Worm (Caenorhabditis elegans) whole organism, L1 larva: ENCODE results near the gene ccdc-47.

ENCODE experiments used
- C04F5.9 ChIP-seq: sonication (generic microtip); optimal IDR thresholded peaks from 2 replicates; lab custom pipeline; 2016; ENCODE audit warnings: missing genetic modification characterization, missing compliant biosample characterization
- F16B12.6 ChIP-seq: fragments of 150-350 bp; optimal IDR thresholded peaks from 2 replicates; lab custom pipeline; 2014; ENCODE audit warnings: missing biosample characterization, missing genetic modification characterization
- Y116A8C.19 ChIP-seq: sonication (generic microtip); optimal IDR thresholded peaks from 2 replicates; lab custom pipeline; 2016; ENCODE audit warnings: missing compliant biosample characterization, missing genetic modification characterization, borderline replicate concordance
- aha-1 ChIP-seq: fragments of 150-350 bp; optimal IDR thresholded peaks from 2 replicates; lab custom pipeline; 2014; ENCODE audit warnings: missing biosample characterization, missing genetic modification characterization
- alr-1 ChIP-seq: fragments of 200-800 bp; sonication (Bioruptor generic); optimal IDR thresholded peaks from 2 replicates; lab custom pipeline; 2018; ENCODE audit warnings: borderline replicate concordance, mild to moderate bottlenecking, missing genetic modification characterization, missing compliant biosample characterization
- blmp-1 ChIP-seq: fragments of 150-350 bp; optimal IDR thresholded peaks from 2 replicates; lab custom pipeline; 2014; ENCODE audit warnings: missing biosample characterization, missing genetic modification characterization
- ceh-82 ChIP-seq, 3 experiments: fragments of 150-350 bp in 1 of 3; sonication (generic microtip) in 2 of 3; optimal IDR thresholded peaks; 2 replicates each; lab custom pipeline; 2014 to 2017; ENCODE audit warnings: missing biosample characterization in 3 of 3, missing genetic modification characterization in 3 of 3
- ceh-88 ChIP-seq: fragments of 200-800 bp; sonication (Bioruptor generic); IDR thresholded peaks from 2 replicates; pipeline ENCODE4 v1.3.6; 2022; ENCODE audit warnings: missing genetic modification characterization, missing compliant biosample characterization
- dpl-1 ChIP-seq, 3 experiments: fragments of 150-350 bp in 2 of 3; sonication (generic microtip) in 1 of 3; optimal IDR thresholded peaks; 2 replicates each; lab custom pipeline; 2014 to 2017; ENCODE audit warnings: missing biosample characterization in 3 of 3, missing genetic modification characterization in 3 of 3, missing genetic modification reagents in 3 of 3
- dsc-1 ChIP-seq: sonication (generic microtip); optimal IDR thresholded peaks from 2 replicates; lab custom pipeline; 2016; ENCODE audit warnings: mild to moderate bottlenecking, missing genetic modification characterization, missing compliant biosample characterization
- efl-1 ChIP-seq, 4 experiments: fragments of 150-350 bp; optimal IDR thresholded peaks in 3 of 4; peaks in 1 of 4; 1 replicate in 1 of 4; 2 replicates in 3 of 4; lab custom pipeline; 2014; ENCODE audit warnings: missing biosample characterization in 2 of 4, missing genetic modification characterization in 2 of 4, missing genetic modification reagents in 2 of 4
- elt-2 ChIP-seq: sonication (generic microtip); optimal IDR thresholded peaks from 2 replicates; lab custom pipeline; 2016; ENCODE audit warnings: missing genetic modification characterization, mild to moderate bottlenecking, inconsistent platforms, missing compliant biosample characterization, missing genetic modification reagents
- elt-3 ChIP-seq, 6 experiments: fragments of 150-350 bp in 1 of 6; sonication (generic microtip); optimal IDR thresholded peaks; 2 replicates each; lab custom pipeline; 2017 to 2018; ENCODE audit warnings: missing biosample characterization in 6 of 6, missing genetic modification characterization in 6 of 6, inconsistent platforms in 1 of 6
- fkh-10 ChIP-seq: sonication (generic microtip); optimal IDR thresholded peaks from 2 replicates; lab custom pipeline; 2017; ENCODE audit warnings: missing biosample characterization, missing genetic modification reagents, missing genetic modification characterization
- grh-1 ChIP-seq: fragments of 200-800 bp; sonication (Bioruptor generic); IDR thresholded peaks from 2 replicates; pipeline ENCODE4 v1.3.6; 2022; ENCODE audit warnings: missing genetic modification reagents, missing genetic modification characterization, missing compliant biosample characterization
- hpl-2 ChIP-seq: fragments of 150-350 bp; optimal IDR thresholded peaks from 2 replicates; lab custom pipeline; 2014; ENCODE audit warnings: missing biosample characterization, missing genetic modification reagents, missing genetic modification characterization
- jun-1 ChIP-seq: fragments of 150-350 bp; optimal IDR thresholded peaks from 2 replicates; lab custom pipeline; 2014; ENCODE audit warnings: missing biosample characterization, missing genetic modification reagents, missing genetic modification characterization
- lin-14 ChIP-seq: fragments of 200-800 bp; sonication (Bioruptor generic); optimal IDR thresholded peaks from 2 replicates; lab custom pipeline; 2018; ENCODE audit warnings: mild to moderate bottlenecking, missing genetic modification characterization, moderate library complexity, missing compliant biosample characterization
- lin-15B ChIP-seq: fragments of 150-350 bp; sonication (generic microtip); optimal IDR thresholded peaks from 3 replicates; lab custom pipeline; 2014; ENCODE audit warnings: missing biosample characterization, missing genetic modification characterization
- lin-35 ChIP-seq, 2 experiments: fragments of 150-350 bp; optimal IDR thresholded peaks; 2 replicates each; lab custom pipeline; 2014; ENCODE audit warnings: missing biosample characterization in 2 of 2, missing genetic modification characterization in 2 of 2, missing genetic modification reagents in 2 of 2
- lir-3 ChIP-seq: sonication (generic microtip); optimal IDR thresholded peaks from 2 replicates; lab custom pipeline; 2016; ENCODE audit warnings: mild to moderate bottlenecking, missing genetic modification characterization, moderate library complexity, missing compliant biosample characterization; ENCODE audit not compliant: poor library complexity
- lsy-2 ChIP-seq, 2 experiments: fragments of 150-350 bp; optimal IDR thresholded peaks; 2 replicates each; lab custom pipeline; 2014; ENCODE audit warnings: missing biosample characterization in 2 of 2, missing genetic modification characterization in 2 of 2
- mab-9 ChIP-seq: fragments of 200-800 bp; sonication (Bioruptor generic); IDR thresholded peaks from 2 replicates; pipeline ENCODE4 v1.3.6; 2022; ENCODE audit warnings: missing genetic modification reagents, missing genetic modification characterization, missing compliant biosample characterization
- mep-1 ChIP-seq: fragments of 150-350 bp; optimal IDR thresholded peaks from 2 replicates; lab custom pipeline; 2014; ENCODE audit warnings: missing biosample characterization, missing genetic modification characterization
- nhr-71 ChIP-seq: sonication (generic microtip); optimal IDR thresholded peaks from 2 replicates; lab custom pipeline; 2016; ENCODE audit warnings: mild to moderate bottlenecking, missing genetic modification characterization, moderate library complexity, missing compliant biosample characterization
- nhr-76 ChIP-seq: sonication (generic microtip); optimal IDR thresholded peaks from 2 replicates; lab custom pipeline; 2017; ENCODE audit warnings: missing biosample characterization, missing genetic modification characterization
- pag-3 ChIP-seq: sonication (generic microtip); optimal IDR thresholded peaks from 2 replicates; lab custom pipeline; 2017; ENCODE audit warnings: missing genetic modification characterization, mild to moderate bottlenecking, missing compliant biosample characterization, antibody characterized with exemption, borderline replicate concordance; ENCODE audit not compliant: insufficient read depth
- pax-3 ChIP-seq: fragments of 200-800 bp; sonication (Bioruptor generic); optimal IDR thresholded peaks from 2 replicates; lab custom pipeline; 2018; ENCODE audit warnings: mild to moderate bottlenecking, missing genetic modification characterization, moderate library complexity, missing compliant biosample characterization
- pqm-1 ChIP-seq: sonication (generic microtip); optimal IDR thresholded peaks from 3 replicates; lab custom pipeline; 2017; ENCODE audit warnings: missing biosample characterization, missing genetic modification characterization
- rnt-1 ChIP-seq: sonication (generic microtip); optimal IDR thresholded peaks from 2 replicates; lab custom pipeline; 2016; ENCODE audit warnings: mild to moderate bottlenecking, missing genetic modification characterization, moderate library complexity, missing compliant biosample characterization
- skn-1 ChIP-seq: fragments of 150-350 bp; optimal IDR thresholded peaks from 2 replicates; lab custom pipeline; 2014; ENCODE audit warnings: missing biosample characterization, missing genetic modification characterization
- snpc-4 ChIP-seq: fragments of 150-350 bp; optimal IDR thresholded peaks from 2 replicates; lab custom pipeline; 2014; ENCODE audit warnings: missing biosample characterization, missing genetic modification characterization
- snu-23 ChIP-seq: sonication (generic microtip); optimal IDR thresholded peaks from 2 replicates; lab custom pipeline; 2016; ENCODE audit warnings: missing genetic modification characterization, missing compliant biosample characterization
- sox-4 ChIP-seq: sonication (generic microtip); optimal IDR thresholded peaks from 2 replicates; lab custom pipeline; 2016; ENCODE audit warnings: missing genetic modification characterization, missing compliant biosample characterization
- sptf-1 ChIP-seq: fragments of 150-350 bp; optimal IDR thresholded peaks from 2 replicates; lab custom pipeline; 2014; ENCODE audit warnings: missing biosample characterization, missing genetic modification characterization
- swsn-7 ChIP-seq: sonication (generic microtip); optimal IDR thresholded peaks from 2 replicates; lab custom pipeline; 2016; ENCODE audit warnings: missing genetic modification characterization, missing compliant biosample characterization
- tbx-2 ChIP-seq: sonication (generic microtip); optimal IDR thresholded peaks from 2 replicates; lab custom pipeline; 2016; ENCODE audit warnings: missing genetic modification characterization, missing compliant biosample characterization
- unc-62 ChIP-seq: fragments of 150-350 bp; optimal IDR thresholded peaks from 2 replicates; lab custom pipeline; 2014; ENCODE audit warnings: missing biosample characterization, missing genetic modification reagents, missing genetic modification characterization
- unc-86 ChIP-seq: sonication (generic microtip); optimal IDR thresholded peaks from 2 replicates; lab custom pipeline; 2016; ENCODE audit warnings: missing genetic modification characterization, missing compliant biosample characterization
- unc-98 ChIP-seq: fragments of 200-800 bp; sonication (Bioruptor generic); IDR thresholded peaks from 2 replicates; pipeline ENCODE4 v1.3.6; 2022; ENCODE audit warnings: missing genetic modification characterization, missing compliant biosample characterization
- zag-1 ChIP-seq: fragments of 150-350 bp; optimal IDR thresholded peaks from 2 replicates; lab custom pipeline; 2014; ENCODE audit warnings: missing biosample characterization, missing genetic modification characterization
- zip-4 ChIP-seq: fragments of 200-800 bp; sonication (Bioruptor generic); optimal IDR thresholded peaks from 2 replicates; lab custom pipeline; 2018; ENCODE audit warnings: mild to moderate bottlenecking, missing genetic modification characterization, moderate library complexity, missing compliant biosample characterization
- ztf-11 ChIP-seq, 2 experiments: sonication (generic microtip); optimal IDR thresholded peaks; 2 replicates each; lab custom pipeline; 2016 to 2017; ENCODE audit warnings: missing genetic modification characterization in 2 of 2, missing biosample characterization in 1 of 2, missing compliant biosample characterization in 1 of 2

The ccdc-47 gene

ce11 chrIII:3915705-3916104, 1.1 kb upstream of the ccdc-47 start:
- TF ChIP-seq dpl-1 (GFP tag; optimal IDR thresholded peaks at IDR 0.05; lab: Kevin White, UChicago) (peak in 1 of 3 experiments; percentile 17), blmp-1 (peak; percentile 44), lin-14 (GFP tag; lab: Kevin White, UChicago) (peak; percentile 58), elt-3 (tag; optimal IDR thresholded peaks at IDR 0.05; lab: Kevin White, UChicago) (no peak), mep-1 (peak; percentile 65), aha-1 (tag; lab: Kevin White, UChicago) (no peak), rnt-1 (peak; percentile 20), unc-98 (no peak), fkh-10 (GFP tag; lab: Kevin White, UChicago) (no peak), snu-23 (GFP tag; lab: Kevin White, UChicago) (peak; percentile 34), efl-1 (optimal IDR thresholded peaks at IDR 0.05; lab: Kevin White, UChicago) (peak in 1 of 2 experiments; percentile 16), efl-1 (GFP tag; optimal IDR thresholded peaks at IDR 0.05 in 1 of 2; lab: Kevin White, UChicago) (no peak), dsc-1 (tag; lab: Kevin White, UChicago) (peak; percentile 15), lsy-2 (tag; optimal IDR thresholded peaks at IDR 0.05; lab: Kevin White, UChicago) (peak; percentile 4 to 19), pag-3 (tag; lab: Kevin White, UChicago) (no peak), nhr-76 (tag; lab: Kevin White, UChicago) (no peak), mab-9 (GFP tag; lab: Robert Waterston, UW) (no peak), ztf-11 (tag; optimal IDR thresholded peaks at IDR 0.05; lab: Kevin White, UChicago) (no peak), lin-35 (GFP tag; optimal IDR thresholded peaks at IDR 0.05; lab: Kevin White, UChicago) (peak in 1 of 2 experiments; percentile 23)

- TF ChIP-seq pqm-1 (tag; lab: Kevin White, UChicago) (no peak), lir-3 (tag; lab: Kevin White, UChicago) (no peak), unc-62 (GFP tag; lab: Kevin White, UChicago) (no peak), efl-1 (optimal IDR thresholded peaks at IDR 0.05; lab: Kevin White, UChicago) (no peak), efl-1 (GFP tag; optimal IDR thresholded peaks at IDR 0.05 in 1 of 2; lab: Kevin White, UChicago) (peak in 1 of 2 experiments; percentile 0)
Measured at ce11 chrIII:3918569-3918968, 1.8 kb downstream of the ccdc-47 start, which contains the start of gene ZK1058.3. Gene ZK1058.3 (plus strand): TSS chrIII:3918869.

- TF ChIP-seq snpc-4 (no peak), lin-35 (GFP tag; optimal IDR thresholded peaks at IDR 0.05; lab: Kevin White, UChicago) (peak; percentile 63 to 90), F16B12.6 (no peak), elt-3 (tag; optimal IDR thresholded peaks at IDR 0.05; lab: Kevin White, UChicago) (peak in 1 of 6 experiments; percentile 7), tbx-2 (tag; lab: Kevin White, UChicago) (no peak), dpl-1 (GFP tag; optimal IDR thresholded peaks at IDR 0.05; lab: Kevin White, UChicago) (peak; percentile 65 to 88 (median 78)), zag-1 (tag; lab: Kevin White, UChicago) (no peak), Y116A8C.19 (tag; lab: Kevin White, UChicago) (no peak), unc-86 (tag; lab: Kevin White, UChicago) (no peak), snu-23 (GFP tag; lab: Kevin White, UChicago) (no peak), swsn-7 (no peak), sox-4 (tag; lab: Kevin White, UChicago) (no peak), ceh-88 (GFP tag; lab: Robert Waterston, UW) (no peak), blmp-1 (peak; percentile 42), zip-4 (no peak), jun-1 (no peak), C04F5.9 (tag; lab: Kevin White, UChicago) (no peak), elt-2 (no peak), sptf-1 (tag; lab: Kevin White, UChicago) (no peak), dsc-1 (tag; lab: Kevin White, UChicago) (no peak), nhr-71 (peak; percentile 14), lsy-2 (tag; optimal IDR thresholded peaks at IDR 0.05; lab: Kevin White, UChicago) (peak; percentile 23 to 54), lin-15B (tag; lab: Kevin White, UChicago) (no peak), fkh-10 (GFP tag; lab: Kevin White, UChicago) (no peak), nhr-76 (tag; lab: Kevin White, UChicago) (no peak), lir-3 (tag; lab: Kevin White, UChicago) (no peak), skn-1 (tag; lab: Kevin White, UChicago) (peak; percentile 57), ztf-11 (tag; optimal IDR thresholded peaks at IDR 0.05; lab: Kevin White, UChicago) (no peak), hpl-2 (GFP tag; lab: Kevin White, UChicago) (no peak), rnt-1 (no peak), grh-1 (GFP tag; lab: Robert Waterston, UW) (no peak), pax-3 (no peak), ceh-82 (tag; optimal IDR thresholded peaks at IDR 0.05; lab: Kevin White, UChicago) (no peak), alr-1 (tag; lab: Kevin White, UChicago) (no peak), mab-9 (GFP tag; lab: Robert Waterston, UW) (no peak)
Measured at ce11 chrIII:3921646-3922328, 5.0 kb downstream of the ccdc-47 start, which contains the start of the genes metl-6 and nit-1. Gene metl-6 (minus strand): TSS chrIII:3921711. Gene nit-1 (plus strand): TSS chrIII:3922207.
